Fruit fly (Drosophila melanogaster) whole organism, pupa: ENCODE results near the gene SecCl.

ENCODE experiments used
- CG10348 ChIP-seq: fragments of 200-800 bp; sonication (Bioruptor generic); IDR thresholded peaks from 2 replicates; pipeline ENCODE4 v1.3.6; 2022; ENCODE audit warnings: missing biosample characterization, missing genetic modification characterization
- CG12605 ChIP-seq: fragments of 200-800 bp; sonication (Bioruptor generic); IDR thresholded peaks from 2 replicates; pipeline ENCODE4 v1.3.6; 2022; ENCODE audit warnings: missing biosample characterization, missing genetic modification characterization
- CG13204 ChIP-seq: fragments of 200-800 bp; sonication (Bioruptor generic); optimal IDR thresholded peaks from 2 replicates; lab custom pipeline; 2018; ENCODE audit warnings: missing biosample characterization, mild to moderate bottlenecking, missing genetic modification characterization, moderate library complexity
- CG14655 ChIP-seq: fragments of 200-800 bp; sonication (Bioruptor generic); optimal IDR thresholded peaks from 3 replicates; lab custom pipeline; 2017; ENCODE audit warnings: mild to moderate bottlenecking, missing biosample characterization, missing genetic modification reagents, missing genetic modification characterization
- CG15710 ChIP-seq: fragments of 200-800 bp; sonication (Bioruptor generic); optimal IDR thresholded peaks from 2 replicates; lab custom pipeline; 2018; ENCODE audit warnings: missing biosample characterization, mild to moderate bottlenecking, missing genetic modification characterization, moderate library complexity
- CG17806 ChIP-seq: fragments of 200-800 bp; sonication (Bioruptor generic); optimal IDR thresholded peaks from 2 replicates; lab custom pipeline; 2018; ENCODE audit warnings: missing biosample characterization, mild to moderate bottlenecking, missing genetic modification characterization, moderate library complexity
- CG32121 ChIP-seq: fragments of 200-800 bp; sonication (Bioruptor generic); IDR thresholded peaks from 2 replicates; pipeline ENCODE4 v1.3.6; 2022; ENCODE audit warnings: missing biosample characterization, missing genetic modification characterization
- CG34367 ChIP-seq: fragments of 200-800 bp; sonication (Bioruptor generic); optimal IDR thresholded peaks from 2 replicates; lab custom pipeline; 2018; ENCODE audit warnings: missing biosample characterization, mild to moderate bottlenecking, missing genetic modification characterization
- CG4496 ChIP-seq: fragments of 200-800 bp; sonication (Bioruptor generic); IDR thresholded peaks from 3 replicates; pipeline ENCODE4 v1.3.6; 2022; ENCODE audit warnings: missing biosample characterization, missing genetic modification characterization
- CG8159 ChIP-seq: fragments of 200-800 bp; sonication (Bioruptor generic); optimal IDR thresholded peaks from 3 replicates; lab custom pipeline; 2018; ENCODE audit warnings: missing biosample characterization, mild to moderate bottlenecking, missing genetic modification characterization, moderate library complexity
- CG8301 ChIP-seq: fragments of 200-800 bp; sonication (Bioruptor generic); optimal IDR thresholded peaks from 2 replicates; lab custom pipeline; 2018; ENCODE audit warnings: missing biosample characterization, mild to moderate bottlenecking, missing genetic modification characterization
- CG9948 ChIP-seq: fragments of 200-800 bp; sonication (Bioruptor generic); optimal IDR thresholded peaks from 2 replicates; lab custom pipeline; 2018; ENCODE audit warnings: missing biosample characterization, mild to moderate bottlenecking, missing genetic modification characterization, moderate library complexity
- D1 ChIP-seq: fragments of 200-800 bp; sonication (Bioruptor generic); optimal IDR thresholded peaks from 2 replicates; lab custom pipeline; 2018; ENCODE audit warnings: missing biosample characterization, mild to moderate bottlenecking, missing genetic modification characterization, moderate library complexity
- EcR ChIP-seq: fragments of 200-800 bp; sonication (Bioruptor generic); optimal IDR thresholded peaks from 3 replicates; lab custom pipeline; 2019; ENCODE audit warnings: missing biosample characterization, missing genetic modification characterization, mild to moderate bottlenecking, moderate library complexity, missing genetic modification reagents
- Ets98B ChIP-seq: fragments of 200-800 bp; sonication (Bioruptor generic); IDR thresholded peaks from 2 replicates; pipeline ENCODE4 v1.3.6; 2022; ENCODE audit warnings: missing biosample characterization, missing genetic modification characterization
- Pif1A ChIP-seq: fragments of 200-800 bp; sonication (Bioruptor generic); optimal IDR thresholded peaks from 3 replicates; lab custom pipeline; 2016; ENCODE audit warnings: missing biosample characterization, missing genetic modification characterization
- Pif1B ChIP-seq: fragments of 200-800 bp; sonication (Bioruptor generic); optimal IDR thresholded peaks from 3 replicates; lab custom pipeline; 2016; ENCODE audit warnings: missing biosample characterization, missing genetic modification characterization
- Snoo ChIP-seq: fragments of 200-800 bp; sonication (Bioruptor generic); optimal IDR thresholded peaks from 3 replicates; lab custom pipeline; 2017; ENCODE audit warnings: missing biosample characterization, mild to moderate bottlenecking, missing genetic modification characterization, inconsistent platforms
- fd96Ca ChIP-seq: fragments of 200-800 bp; sonication (Bioruptor generic); IDR thresholded peaks from 3 replicates; pipeline ENCODE4 v1.3.6; 2022; ENCODE audit warnings: missing biosample characterization, missing genetic modification characterization
- gl ChIP-seq: fragments of 200-800 bp; sonication (Bioruptor generic); optimal IDR thresholded peaks from 2 replicates; lab custom pipeline; 2018; ENCODE audit warnings: missing biosample characterization, mild to moderate bottlenecking, missing genetic modification characterization
- rn ChIP-seq: fragments of 200-800 bp; sonication (Bioruptor generic); IDR thresholded peaks from 2 replicates; pipeline ENCODE4 v1.3.6; 2022; ENCODE audit warnings: missing biosample characterization, missing genetic modification characterization

SecCl gene

dm6 chr3L:17470110-17470509, at the start of gene SecCl:
TSS of gene SecCl (plus strand) at chr3L:17470127.
- TF ChIP-seq gl (tag; lab: Kevin White, UChicago) (no peak), Ets98B (GFP tag; lab: Robert Waterston, UW) (no peak), CG4496 (GFP tag; lab: Robert Waterston, UW) (no peak), Pif1B (GFP tag; lab: Kevin White, UChicago) (no peak), CG8159 (tag; lab: Kevin White, UChicago) (no peak), CG13204 (GFP tag; lab: Kevin White, UChicago) (no peak), fd96Ca (GFP tag; lab: Robert Waterston, UW) (no peak), Snoo (tag; lab: Kevin White, UChicago) (no peak), rn (no peak), CG32121 (GFP tag; lab: Robert Waterston, UW) (no peak), CG34367 (no peak), CG8301 (tag; lab: Kevin White, UChicago) (no peak), Pif1A (GFP tag; lab: Kevin White, UChicago) (no peak), D1 (tag; lab: Kevin White, UChicago) (no peak), CG17806 (tag; lab: Kevin White, UChicago) (no peak), CG14655 (GFP tag; lab: Kevin White, UChicago) (no peak), CG15710 (tag; lab: Kevin White, UChicago) (no peak)

dm6 chr3L:17420610-17421194, 49.2 kb upstream of the SecCl start:
- TF ChIP-seq CG8301 (tag; lab: Kevin White, UChicago) (peak; percentile 69), CG13204 (GFP tag; lab: Kevin White, UChicago) (peak; percentile 69), rn (no peak), CG14655 (GFP tag; lab: Kevin White, UChicago) (peak; percentile 73), fd96Ca (GFP tag; lab: Robert Waterston, UW) (peak; percentile 38; the same call in 1 of the 3 replicates), Ets98B (GFP tag; lab: Robert Waterston, UW) (no peak), CG34367 (peak; percentile 68), gl (tag; lab: Kevin White, UChicago) (peak; percentile 50), CG12605 (GFP tag; lab: Robert Waterston, UW) (no peak), Pif1B (GFP tag; lab: Kevin White, UChicago) (peak; percentile 78), CG4496 (GFP tag; lab: Robert Waterston, UW) (no peak; the same call in 2 of the 3 replicates), CG9948 (tag; lab: Kevin White, UChicago) (peak; percentile 79), Snoo (tag; lab: Kevin White, UChicago) (peak; percentile 68), D1 (tag; lab: Kevin White, UChicago) (peak; percentile 55), CG32121 (GFP tag; lab: Robert Waterston, UW) (no peak), EcR (GFP tag; lab: Kevin White, UChicago) (peak; percentile 94), CG8159 (tag; lab: Kevin White, UChicago) (peak; percentile 89), Pif1A (GFP tag; lab: Kevin White, UChicago) (peak; percentile 76), CG15710 (tag; lab: Kevin White, UChicago) (peak; percentile 87), CG17806 (tag; lab: Kevin White, UChicago) (peak; percentile 74), CG10348 (GFP tag; lab: Robert Waterston, UW) (no peak)
- TF ChIP-seq, all 21 proteins: peak for 15

- no peak for TF ChIP-seq CG13204 (GFP tag; lab: Kevin White, UChicago)
- no peak for TF ChIP-seq CG14655 (GFP tag; lab: Kevin White, UChicago)
- TF ChIP-seq CG8301 (tag; lab: Kevin White, UChicago), result no peak
- no peak for TF ChIP-seq Snoo (tag; lab: Kevin White, UChicago)
- TF ChIP-seq D1 (tag; lab: Kevin White, UChicago), result no peak
- TF ChIP-seq EcR (GFP tag; lab: Kevin White, UChicago), result no peak
- no peak for TF ChIP-seq Pif1A (GFP tag; lab: Kevin White, UChicago)
- TF ChIP-seq CG12605 (GFP tag; lab: Robert Waterston, UW), result peak; percentile 51; the same call in 1 of the 2 replicates
- TF ChIP-seq CG9948 (tag; lab: Kevin White, UChicago), result no peak
- TF ChIP-seq CG32121 (GFP tag; lab: Robert Waterston, UW), result peak; percentile 55; the same call in 1 of the 2 replicates
- TF ChIP-seq fd96Ca (GFP tag; lab: Robert Waterston, UW), result no peak; the same call in 2 of the 3 replicates
- TF ChIP-seq CG8159 (tag; lab: Kevin White, UChicago), result no peak
- TF ChIP-seq Pif1B (GFP tag; lab: Kevin White, UChicago), result peak; percentile 52
- no peak for TF ChIP-seq CG10348 (GFP tag; lab: Robert Waterston, UW)
- no peak for TF ChIP-seq CG34367
- peak; percentile 43; the same call in 2 of the 3 replicates for TF ChIP-seq CG4496 (GFP tag; lab: Robert Waterston, UW)
- TF ChIP-seq CG15710 (tag; lab: Kevin White, UChicago), result no peak
- no peak for TF ChIP-seq gl (tag; lab: Kevin White, UChicago)
- peak; percentile 62 for TF ChIP-seq Ets98B (GFP tag; lab: Robert Waterston, UW)
- TF ChIP-seq CG17806 (tag; lab: Kevin White, UChicago), result no peak
- no peak for TF ChIP-seq rn
Observed at dm6 chr3L:17421319-17421718, 48.6 kb upstream of the SecCl start, which contains the start of gene blot. TSS of gene blot (minus strand) at chr3L:17421514.

- TF ChIP-seq CG8301 (tag; lab: Kevin White, UChicago), result peak; percentile 19
- peak; percentile 32 for TF ChIP-seq CG9948 (tag; lab: Kevin White, UChicago)
- TF ChIP-seq Pif1A (GFP tag; lab: Kevin White, UChicago), result peak; percentile 42
- TF ChIP-seq rn, result no peak
- TF ChIP-seq fd96Ca (GFP tag; lab: Robert Waterston, UW), result 0 out of 3 replicates have a peak, but pooled peaks have one; percentile 8
- peak; percentile 40 for TF ChIP-seq CG34367
- TF ChIP-seq CG14655 (GFP tag; lab: Kevin White, UChicago), result peak; percentile 17
- peak; percentile 43 for TF ChIP-seq Snoo (tag; lab: Kevin White, UChicago)
- TF ChIP-seq CG12605 (GFP tag; lab: Robert Waterston, UW), result 0 out of 2 replicates have a peak, but pooled peaks have one; percentile 9
- no peak for TF ChIP-seq Ets98B (GFP tag; lab: Robert Waterston, UW)
- TF ChIP-seq D1 (tag; lab: Kevin White, UChicago), result no peak
- no peak for TF ChIP-seq CG10348 (GFP tag; lab: Robert Waterston, UW)
- no peak for TF ChIP-seq CG13204 (GFP tag; lab: Kevin White, UChicago)
- TF ChIP-seq CG17806 (tag; lab: Kevin White, UChicago), result peak; percentile 45
- 0 out of 3 replicates have a peak, but pooled peaks have one; percentile 45 for TF ChIP-seq CG4496 (GFP tag; lab: Robert Waterston, UW)
- TF ChIP-seq gl (tag; lab: Kevin White, UChicago), result no peak
- peak; percentile 64 for TF ChIP-seq CG8159 (tag; lab: Kevin White, UChicago)
- peak; percentile 43; the same call in 1 of the 2 replicates for TF ChIP-seq CG32121 (GFP tag; lab: Robert Waterston, UW)
- TF ChIP-seq CG15710 (tag; lab: Kevin White, UChicago), result peak; percentile 58
- TF ChIP-seq EcR (GFP tag; lab: Kevin White, UChicago), result peak; percentile 8
- peak; percentile 21 for TF ChIP-seq Pif1B (GFP tag; lab: Kevin White, UChicago)
Observed at dm6 chr3L:17425132-17425713, 44.7 kb upstream of the SecCl start, which contains the start of the genes Sec3 and COX7B. TSS of gene Sec3 (minus strand) at chr3L:17425217. TSS of gene COX7B (plus strand) at chr3L:17425477.
